Worm (Caenorhabditis elegans): ENCODE results near the gene atrn-1.

Gene atrn-1

DNA sequence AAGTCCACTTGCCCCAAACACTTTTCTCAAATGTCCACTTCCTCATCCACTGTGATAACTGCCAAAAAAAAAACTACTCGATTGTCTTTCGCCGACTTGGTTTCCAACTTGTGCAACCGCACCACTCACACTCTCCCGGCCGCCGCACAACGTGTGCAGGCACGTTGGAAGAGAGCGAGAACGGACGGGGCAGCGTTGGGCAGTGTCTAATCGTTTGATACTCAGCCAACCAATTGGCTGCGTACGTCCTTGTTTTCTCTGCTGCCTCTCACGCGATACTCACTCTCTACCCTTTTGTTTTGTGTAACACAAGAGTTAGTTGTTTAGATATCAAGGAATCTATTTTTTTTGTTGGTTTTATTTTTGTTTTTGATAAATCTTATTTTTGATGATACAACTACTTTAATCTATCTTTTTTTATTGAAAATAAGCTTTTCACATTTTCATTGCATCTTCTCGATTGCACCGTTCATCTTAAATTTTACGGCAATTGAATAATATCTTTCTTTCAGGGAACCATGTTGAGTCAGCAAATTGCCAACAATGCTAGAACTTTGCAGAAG is 42.2 kb downstream of the atrn-1 start, which contains the start of gene sucl-1 (continued):
- TF ChIP-seq unc-30 (tag; optimal IDR thresholded peaks at IDR 0.05): no peak
- peak; percentile 78 for TF ChIP-seq swsn-7 (tag; optimal IDR thresholded peaks at IDR 0.05)
- peak; percentile 47; the same call in 1 of the 2 replicates for TF ChIP-seq ceh-88 (GFP tag; IDR thresholded peaks at IDR 0.05)
- TF ChIP-seq aly-2 (tag; optimal IDR thresholded peaks at IDR 0.05): peak; percentile 5
- TF ChIP-seq lin-14 (GFP tag; optimal IDR thresholded peaks at IDR 0.05): peak; percentile 98
- TF ChIP-seq lir-3 (tag; optimal IDR thresholded peaks at IDR 0.05; ENCODE audit: poor library complexity): peak; percentile 73
- no peak for TF ChIP-seq nhr-76 (tag; optimal IDR thresholded peaks at IDR 0.05)
- peak; percentile 71 for TF ChIP-seq xbp-1 (tag; optimal IDR thresholded peaks at IDR 0.05)
- peak; percentile 51 for TF ChIP-seq nhr-90 (tag; optimal IDR thresholded peaks at IDR 0.05; ENCODE audit: poor library complexity)
- peak; percentile 19 for TF ChIP-seq ztf-4 (tag; optimal IDR thresholded peaks at IDR 0.05)
- TF ChIP-seq tbx-2 (tag; optimal IDR thresholded peaks at IDR 0.05): peak; percentile 75
- peak; percentile 39 for TF ChIP-seq unc-130 (tag; optimal IDR thresholded peaks at IDR 0.05)
- peak; percentile 81 for TF ChIP-seq nhr-19 (GFP tag; conservative IDR thresholded peaks at IDR 0.05)
- no peak for TF ChIP-seq nhr-11 (tag; optimal IDR thresholded peaks at IDR 0.05)
- no peak for TF ChIP-seq alr-1 (tag; optimal IDR thresholded peaks at IDR 0.05; ENCODE audit: borderline replicate concordance)
- peak; percentile 90 for TF ChIP-seq snu-23 (GFP tag; optimal IDR thresholded peaks at IDR 0.05)
- peak; percentile 35 to 54 (median 43) for TF ChIP-seq dpl-1 (GFP tag; optimal IDR thresholded peaks at IDR 0.05)
- peak; percentile 66 to 74 for TF ChIP-seq lin-35 (GFP tag; optimal IDR thresholded peaks at IDR 0.05)
- TF ChIP-seq lin-39 (tag; optimal IDR thresholded peaks at IDR 0.05): no peak
- TF ChIP-seq C16A3.4 (tag; optimal IDR thresholded peaks at IDR 0.05): peak; percentile 84
- TF ChIP-seq efl-1 (optimal IDR thresholded peaks at IDR 0.05): peak; percentile 57 to 67
- peak; percentile 25 to 73 for TF ChIP-seq efl-1 (GFP tag; optimal IDR thresholded peaks at IDR 0.05 in 1 of 2)
- peak; percentile 55 to 81 for TF ChIP-seq lsy-2 (tag; optimal IDR thresholded peaks at IDR 0.05)
- 0 out of 2 replicates have a peak, but pooled peaks have one; percentile 13 for TF ChIP-seq mab-9 (GFP tag; IDR thresholded peaks at IDR 0.05)
- TF ChIP-seq unc-86 (tag; optimal IDR thresholded peaks at IDR 0.05): peak; percentile 46
- TF ChIP-seq elt-3 (tag; optimal IDR thresholded peaks at IDR 0.05): peak in 4 of 6 experiments; percentile 27 to 48 (median 41)
- TF ChIP-seq mep-1 (tag; optimal IDR thresholded peaks at IDR 0.05): peak; percentile 88
- TF ChIP-seq mdl-1 (tag; optimal IDR thresholded peaks at IDR 0.05): peak in 1 of 2 experiments; percentile 87
- no peak for TF ChIP-seq hlh-4 (tag; optimal IDR thresholded peaks at IDR 0.05)
- peak in 1 of 2 experiments; percentile 55 for TF ChIP-seq egl-27 (tag; optimal IDR thresholded peaks at IDR 0.05)
- no peak for TF ChIP-seq zip-4 (GFP tag; optimal IDR thresholded peaks at IDR 0.05)
- TF ChIP-seq Y116A8C.19 (tag; optimal IDR thresholded peaks at IDR 0.05; ENCODE audit: borderline replicate concordance): no peak
- no peak for TF ChIP-seq nhr-84 (tag; optimal IDR thresholded peaks at IDR 0.05)
- TF ChIP-seq ztf-11 (tag; optimal IDR thresholded peaks at IDR 0.05): no peak
- TF ChIP-seq fkh-4 (tag; optimal IDR thresholded peaks at IDR 0.05; ENCODE audit: borderline replicate concordance): no peak
- TF ChIP-seq aha-1 (tag; optimal IDR thresholded peaks at IDR 0.05): no peak

- TF ChIP-seq elt-2 (tag; optimal IDR thresholded peaks at IDR 0.05): peak; percentile 8
- no peak for TF ChIP-seq zag-1 (tag; optimal IDR thresholded peaks at IDR 0.05)
Measured at ce11 chrX:14755847-14756246, 44.5 kb downstream of the atrn-1 start.

DNA sequence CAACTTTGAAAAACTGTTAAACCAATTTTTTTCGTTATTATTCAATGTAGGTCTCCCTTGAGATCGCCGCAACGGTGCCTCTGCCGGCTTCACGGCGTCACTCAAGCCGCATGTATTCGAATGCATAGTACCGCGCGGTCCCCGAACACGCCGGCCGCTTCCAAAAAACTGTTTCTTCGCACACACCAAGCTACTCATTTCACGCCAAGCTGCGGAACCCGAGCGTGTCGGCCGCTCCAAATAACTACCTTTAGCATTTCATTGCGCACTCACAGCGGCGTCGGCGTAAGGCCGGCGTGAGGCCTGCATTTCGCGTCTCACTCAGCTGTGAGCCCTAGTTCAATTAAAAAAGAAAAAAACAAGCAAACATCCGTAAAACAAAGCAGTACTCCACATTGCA is 45.2 kb downstream of the atrn-1 start:
- no peak for TF ChIP-seq ztf-4 (tag; optimal IDR thresholded peaks at IDR 0.05)
- no peak for TF ChIP-seq efl-1 (optimal IDR thresholded peaks at IDR 0.05)
- TF ChIP-seq efl-1 (GFP tag; optimal IDR thresholded peaks at IDR 0.05 in 1 of 2): peak in 1 of 2 experiments; percentile 31

Measured in whole organism, L1 larva.